Worm (Caenorhabditis elegans): ENCODE results near the gene spp-3.

DNA sequence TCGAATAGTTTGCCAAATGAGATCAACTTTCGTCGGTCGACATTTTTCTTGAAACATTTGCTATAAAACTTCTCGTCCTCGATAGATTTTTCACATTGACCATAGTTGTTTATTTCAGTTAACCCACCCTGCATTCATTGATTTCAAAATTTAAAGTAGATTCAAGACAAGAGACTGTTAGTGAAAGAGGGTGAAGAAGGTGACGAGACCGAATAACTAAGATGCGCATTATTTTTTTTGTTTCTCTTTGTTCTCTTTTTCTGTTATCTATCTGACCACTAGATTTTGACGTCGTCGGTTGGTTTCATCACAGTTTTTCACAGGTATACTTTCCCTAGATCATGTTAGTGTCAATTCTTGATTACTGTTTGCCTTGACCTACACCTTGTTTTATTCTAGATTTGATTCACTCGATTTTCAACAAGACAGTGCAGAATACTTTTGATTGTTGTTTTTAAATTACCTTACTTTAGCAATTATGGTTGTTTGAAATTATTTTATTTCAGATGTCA is 15.6 kb upstream of the spp-3 start, which contains the start of gene ttr-30:
- no peak for TF ChIP-seq tab-1 (GFP tag; IDR thresholded peaks at IDR 0.05)
- no peak for TF ChIP-seq med-1 (GFP tag; optimal IDR thresholded peaks at IDR 0.05; ENCODE audit: insufficient read depth)

Data from whole organism, midembryonic.